Fruit fly (Drosophila melanogaster) whole organism, embryonic: ENCODE measurements around the gene CG8892.

Experiments
- CG10209 ChIP-seq: fragments of 200-800 bp; sonication (Bioruptor generic); optimal IDR thresholded peaks from 3 replicates; lab custom pipeline; 2017; ENCODE audit warnings: missing biosample characterization, mild to moderate bottlenecking, missing genetic modification characterization, missing genetic modification reagents
- CG10431 ChIP-seq: fragments of 200-800 bp; sonication (Bioruptor generic); optimal IDR thresholded peaks from 3 replicates; lab custom pipeline; 2018; ENCODE audit warnings: missing biosample characterization, mild to moderate bottlenecking, missing genetic modification characterization
- CG11093 ChIP-seq: fragments of 200-800 bp; sonication (Bioruptor generic); IDR thresholded peaks from 3 replicates; pipeline ENCODE4 v1.3.6; 2022; ENCODE audit warnings: missing biosample characterization, missing genetic modification characterization
- CG12219 ChIP-seq: fragments of 200-800 bp; sonication (Bioruptor generic); optimal IDR thresholded peaks from 3 replicates; lab custom pipeline; 2018; ENCODE audit warnings: missing biosample characterization, mild to moderate bottlenecking, missing genetic modification characterization
- CG12942 ChIP-seq: fragments of 200-800 bp; sonication (Bioruptor generic); optimal IDR thresholded peaks from 3 replicates; lab custom pipeline; 2016; ENCODE audit warnings: missing biosample characterization, missing genetic modification characterization
- CG13287 ChIP-seq: fragments of 200-800 bp; sonication (Bioruptor generic); IDR thresholded peaks from 2 replicates; pipeline ENCODE4 v1.3.6; 2022; ENCODE audit warnings: missing biosample characterization, missing genetic modification characterization; ENCODE audit not compliant: partially characterized antibody
- CG13296 ChIP-seq: fragments of 200-800 bp; sonication (Bioruptor generic); optimal IDR thresholded peaks from 3 replicates; lab custom pipeline; 2018; ENCODE audit warnings: missing biosample characterization, mild to moderate bottlenecking, missing genetic modification characterization
- CG1603 ChIP-seq: fragments of 200-800 bp; sonication (Bioruptor generic); optimal IDR thresholded peaks from 2 replicates; lab custom pipeline; 2019; ENCODE audit warnings: missing biosample characterization, mild to moderate bottlenecking, missing genetic modification characterization, moderate library complexity
- CG17361 ChIP-seq: fragments of 200-800 bp; sonication (Bioruptor generic); IDR thresholded peaks from 3 replicates; pipeline ENCODE4 v1.3.6; 2022; ENCODE audit warnings: missing biosample characterization, missing genetic modification characterization
- CG17568 ChIP-seq: fragments of 200-800 bp; sonication (Bioruptor generic); optimal IDR thresholded peaks from 2 replicates; lab custom pipeline; 2018; ENCODE audit warnings: missing biosample characterization, mild to moderate bottlenecking, missing genetic modification characterization, moderate library complexity
- CG2199 ChIP-seq: fragments of 200-800 bp; sonication (Bioruptor generic); IDR thresholded peaks from 3 replicates; pipeline ENCODE4 v1.3.6; 2022; ENCODE audit warnings: missing biosample characterization, missing genetic modification characterization
- CG30403 ChIP-seq: fragments of 200-800 bp; sonication (Bioruptor generic); optimal IDR thresholded peaks from 3 replicates; lab custom pipeline; 2016; ENCODE audit warnings: missing biosample characterization, missing genetic modification characterization
- CG31441 ChIP-seq: fragments of 200-800 bp; sonication (Bioruptor generic); IDR thresholded peaks from 2 replicates; pipeline ENCODE4 v1.3.6; 2022; ENCODE audit warnings: missing biosample characterization, missing genetic modification characterization
- CG3163 ChIP-seq: fragments of 200-800 bp; sonication (Bioruptor generic); optimal IDR thresholded peaks from 3 replicates; lab custom pipeline; 2016; ENCODE audit warnings: missing biosample characterization, missing genetic modification characterization
- CG3838 ChIP-seq: fragments of 200-800 bp; sonication (Bioruptor generic); optimal IDR thresholded peaks from 3 replicates; lab custom pipeline; 2016; ENCODE audit warnings: missing biosample characterization, missing genetic modification characterization
- CG5180 ChIP-seq: fragments of 200-800 bp; sonication (Bioruptor generic); optimal IDR thresholded peaks from 3 replicates; lab custom pipeline; 2017; ENCODE audit warnings: missing biosample characterization, missing genetic modification characterization, mild to moderate bottlenecking, moderate library complexity, missing genetic modification reagents
- CG6813 ChIP-seq: fragments of 200-800 bp; sonication (Bioruptor generic); optimal IDR thresholded peaks from 2 replicates; lab custom pipeline; 2017; ENCODE audit warnings: missing biosample characterization, missing genetic modification characterization, mild to moderate bottlenecking, moderate library complexity, missing genetic modification reagents
- CG7372 ChIP-seq: fragments of 200-800 bp; sonication (Bioruptor generic); IDR thresholded peaks from 2 replicates; pipeline ENCODE4 v1.3.6; 2022; ENCODE audit warnings: missing biosample characterization, missing genetic modification characterization
- CG7963 ChIP-seq: fragments of 200-800 bp; sonication (Bioruptor generic); IDR thresholded peaks from 3 replicates; pipeline ENCODE4 v1.3.6; 2022; ENCODE audit warnings: missing biosample characterization, missing genetic modification characterization; ENCODE audit not compliant: partially characterized antibody
- CoRest ChIP-seq: fragments of 200-800 bp; sonication (Bioruptor generic); optimal IDR thresholded peaks from 3 replicates; lab custom pipeline; 2018; ENCODE audit warnings: missing biosample characterization, mild to moderate bottlenecking, missing genetic modification characterization, moderate library complexity
- E2f2 ChIP-seq: fragments of 200-800 bp; sonication (Bioruptor generic); IDR thresholded peaks from 2 replicates; pipeline ENCODE4 v1.3.6; 2022; ENCODE audit warnings: missing biosample characterization, missing genetic modification characterization
- Ets65A ChIP-seq: fragments of 200-800 bp; sonication (Bioruptor generic); peaks from one replicate; lab custom pipeline; 2016; ENCODE audit warnings: missing biosample characterization, missing genetic modification characterization
- Fer2 ChIP-seq: fragments of 200-800 bp; sonication (Bioruptor generic); optimal IDR thresholded peaks from 2 replicates; lab custom pipeline; 2018; ENCODE audit warnings: missing biosample characterization, mild to moderate bottlenecking, missing genetic modification characterization, moderate library complexity
- H15 ChIP-seq: fragments of 200-800 bp; sonication (Bioruptor generic); IDR thresholded peaks from 3 replicates; pipeline ENCODE4 v1.3.6; 2022; ENCODE audit warnings: missing biosample characterization, missing genetic modification characterization
- Kr ChIP-seq: fragments of 200-800 bp; sonication (Bioruptor generic); optimal IDR thresholded peaks from 2 replicates; lab custom pipeline; 2017; ENCODE audit warnings: missing biosample characterization, mild to moderate bottlenecking, missing genetic modification characterization
- Nf-YC ChIP-seq: fragments of 200-800 bp; optimal IDR thresholded peaks from 3 replicates; lab custom pipeline; 2019; ENCODE audit warnings: missing biosample characterization, mild to moderate bottlenecking, missing genetic modification characterization, moderate library complexity
- Opbp ChIP-seq: fragments of 200-800 bp; sonication (Bioruptor generic); IDR thresholded peaks from 3 replicates; pipeline ENCODE4 v1.3.6; 2022; ENCODE audit warnings: missing biosample characterization, missing genetic modification characterization; ENCODE audit not compliant: partially characterized antibody
- Poxn ChIP-seq: fragments of 200-800 bp; sonication (Bioruptor generic); IDR thresholded peaks from 2 replicates; pipeline ENCODE4 v1.3.6; 2022; ENCODE audit warnings: missing biosample characterization, missing genetic modification characterization
- Sin3A ChIP-seq: fragments of >200 bp; optimal IDR thresholded peaks from 2 replicates; lab custom pipeline; 2018
- Taf1 ChIP-seq: fragments of 200-800 bp; sonication (Bioruptor generic); IDR thresholded peaks from 2 replicates; pipeline ENCODE4 v1.3.6; 2022; ENCODE audit warnings: missing biosample characterization, missing genetic modification characterization
- ase ChIP-seq: fragments of 200-800 bp; sonication (Bioruptor generic); IDR thresholded peaks from 3 replicates; pipeline ENCODE4 v1.3.6; 2022; ENCODE audit warnings: missing biosample characterization, missing genetic modification characterization
- cwo ChIP-seq: fragments of 200-800 bp; sonication (Bioruptor generic); optimal IDR thresholded peaks from 3 replicates; lab custom pipeline; 2017; ENCODE audit warnings: missing biosample characterization, missing genetic modification characterization, mild to moderate bottlenecking, moderate library complexity, missing genetic modification reagents
- da ChIP-seq: fragments of 200-800 bp; sonication (Bioruptor generic); optimal IDR thresholded peaks from 2 replicates; lab custom pipeline; 2016; ENCODE audit warnings: missing biosample characterization, missing genetic modification characterization
- esg ChIP-seq: fragments of 200-800 bp; sonication (Bioruptor generic); conservative IDR thresholded peaks from 2 replicates; pipeline ENCODE4 v1.3.6; 2022; ENCODE audit warnings: missing biosample characterization, missing genetic modification characterization
- ftz-f1 ChIP-seq: fragments of 200-800 bp; sonication (Bioruptor generic); optimal IDR thresholded peaks from 2 replicates; lab custom pipeline; 2016; ENCODE audit warnings: missing biosample characterization, missing genetic modification characterization
- grau ChIP-seq: fragments of 200-800 bp; optimal IDR thresholded peaks from 3 replicates; lab custom pipeline; 2019; ENCODE audit warnings: missing biosample characterization, mild to moderate bottlenecking, missing genetic modification characterization, moderate library complexity
- gsb ChIP-seq: fragments of 200-800 bp; sonication (Bioruptor generic); IDR thresholded peaks from 2 replicates; pipeline ENCODE4 v1.3.6; 2022; ENCODE audit warnings: missing biosample characterization, missing genetic modification characterization
- her ChIP-seq: fragments of 200-800 bp; sonication (Bioruptor generic); optimal IDR thresholded peaks from 2 replicates; lab custom pipeline; 2016; ENCODE audit warnings: missing biosample characterization, missing genetic modification characterization
- ind ChIP-seq: fragments of 200-800 bp; sonication (Bioruptor generic); optimal IDR thresholded peaks from 3 replicates; lab custom pipeline; 2016; ENCODE audit warnings: missing biosample characterization, missing genetic modification characterization
- jing ChIP-seq: fragments of 200-800 bp; sonication (Bioruptor generic); optimal IDR thresholded peaks from 2 replicates; lab custom pipeline; 2018; ENCODE audit warnings: missing biosample characterization, mild to moderate bottlenecking, missing genetic modification characterization
- lola ChIP-seq, 3 experiments: fragments of >200 bp in 2 of 3; fragments of 200-800 bp in 1 of 3; sonication (Bioruptor generic) in 1 of 3; optimal IDR thresholded peaks; 2 replicates each; lab custom pipeline; 2017 to 2019; ENCODE audit warnings: missing biosample characterization in 3 of 3, missing genetic modification characterization in 3 of 3, mild to moderate bottlenecking in 1 of 3, moderate library complexity in 1 of 3
- mirr ChIP-seq: fragments of 200-800 bp; sonication (Bioruptor generic); optimal IDR thresholded peaks from 3 replicates; lab custom pipeline; 2018; ENCODE audit warnings: missing biosample characterization, mild to moderate bottlenecking, missing genetic modification characterization
- odd ChIP-seq: fragments of 200-800 bp; sonication (Bioruptor generic); optimal IDR thresholded peaks from 2 replicates; lab custom pipeline; 2017; ENCODE audit warnings: missing biosample characterization, mild to moderate bottlenecking, missing genetic modification characterization
- otp ChIP-seq: fragments of 200-800 bp; sonication (Bioruptor generic); IDR thresholded peaks from 3 replicates; pipeline ENCODE4, ENCODE4 v1.3.6; 2022; ENCODE audit warnings: missing biosample characterization, missing genetic modification characterization
- pita ChIP-seq: fragments of 200-800 bp; sonication (Bioruptor generic); optimal IDR thresholded peaks from 2 replicates; lab custom pipeline; 2017; ENCODE audit warnings: missing biosample characterization, mild to moderate bottlenecking, missing genetic modification characterization
- pum ChIP-seq: fragments of 200-800 bp; sonication (Bioruptor generic); optimal IDR thresholded peaks from 2 replicates; lab custom pipeline; 2016; ENCODE audit warnings: missing biosample characterization, missing genetic modification characterization
- run ChIP-seq: fragments of 200-800 bp; sonication (Bioruptor generic); optimal IDR thresholded peaks from 3 replicates; lab custom pipeline; 2018; ENCODE audit warnings: missing biosample characterization, mild to moderate bottlenecking, missing genetic modification characterization
- slp2 ChIP-seq: fragments of 200-800 bp; sonication (Bioruptor generic); optimal IDR thresholded peaks from 2 replicates; lab custom pipeline; 2016; ENCODE audit warnings: missing biosample characterization, missing genetic modification characterization
- vnd ChIP-seq: fragments of 200-800 bp; sonication (Bioruptor generic); IDR thresholded peaks from 3 replicates; pipeline ENCODE4 v1.3.6; 2022; ENCODE audit warnings: missing biosample characterization, missing genetic modification characterization; ENCODE audit not compliant: partially characterized antibody
- wdn ChIP-seq: fragments of 200-800 bp; sonication (Bioruptor generic); IDR thresholded peaks from 2 replicates; pipeline ENCODE4 v1.3.6; 2022; ENCODE audit warnings: missing biosample characterization, missing genetic modification characterization
- zfh2 ChIP-seq: fragments of 200-800 bp; sonication (Bioruptor generic); optimal IDR thresholded peaks from 2 replicates; lab custom pipeline; 2016; ENCODE audit warnings: missing biosample characterization, missing genetic modification characterization

Gene CG8892

dm6 chr2L:5010784-5011260 is 29.4 kb upstream of the CG8892 start, which contains the start of the genes CG31917, Tfb5 and SelT (continued):
- TF ChIP-seq Poxn (GFP tag; lab: Robert Waterston, UW) (no peak), otp (GFP tag; lab: Robert Waterston, UW) (no peak), CG17568 (no peak), CG13287 (GFP tag; lab: Robert Waterston, UW) (peak; percentile 85), Opbp (GFP tag; lab: Robert Waterston, UW) (no peak), Kr (GFP tag; lab: Kevin White, UChicago) (no peak), CG10209 (GFP tag; lab: Kevin White, UChicago) (peak; percentile 41), Taf1 (GFP tag; lab: Robert Waterston, UW) (0 out of 2 replicates have a peak, but pooled peaks have one; percentile 21), cwo (GFP tag; lab: Kevin White, UChicago) (peak; percentile 28), CG7963 (GFP tag; lab: Robert Waterston, UW) (no peak), CG1603 (tag; lab: Kevin White, UChicago) (peak; percentile 75), her (GFP tag; lab: Kevin White, UChicago) (peak; percentile 24), grau (tag; lab: Kevin White, UChicago) (peak; percentile 69), CG12942 (GFP tag; lab: Kevin White, UChicago) (peak; percentile 59), run (tag; lab: Kevin White, UChicago) (no peak), lola (GFP tag; optimal IDR thresholded peaks at IDR 0.05; lab: Kevin White, UChicago) (peak in 1 of 3 experiments; percentile 50), CoRest (tag; lab: Kevin White, UChicago) (peak; percentile 70), CG31441 (GFP tag; lab: Robert Waterston, UW) (no peak), Sin3A (lab: Kevin White, UChicago) (peak; percentile 66), CG6813 (no peak), CG13296 (GFP tag; lab: Kevin White, UChicago) (no peak), H15 (GFP tag; lab: Robert Waterston, UW) (no peak), ftz-f1 (GFP tag; lab: Kevin White, UChicago) (peak; percentile 67), wdn (GFP tag; lab: Robert Waterston, UW) (peak; percentile 31; the same call in 1 of the 2 replicates), CG3163 (GFP tag; lab: Kevin White, UChicago) (peak; percentile 2), vnd (GFP tag; lab: Robert Waterston, UW) (peak; percentile 69), Fer2 (peak; percentile 17), E2f2 (0 out of 2 replicates have a peak, but pooled peaks have one; percentile 11), CG2199 (GFP tag; lab: Robert Waterston, UW) (no peak), slp2 (no peak), Ets65A (GFP tag; lab: Kevin White, UChicago) (peak; percentile 94), pum (peak; percentile 15), CG11093 (GFP tag; lab: Robert Waterston, UW) (no peak), CG3838 (GFP tag; lab: Kevin White, UChicago) (peak; percentile 38), CG7372 (0 out of 2 replicates have a peak, but pooled peaks have one; percentile 21), CG10431 (GFP tag; lab: Kevin White, UChicago) (no peak), odd (no peak), zfh2 (GFP tag; lab: Kevin White, UChicago) (peak; percentile 64), CG12219 (GFP tag; lab: Kevin White, UChicago) (peak; percentile 11), ase (GFP tag; lab: Robert Waterston, UW) (no peak), da (GFP tag; lab: Kevin White, UChicago) (no peak), pita (GFP tag; lab: Kevin White, UChicago) (no peak), CG17361 (GFP tag; lab: Robert Waterston, UW) (no peak; the same call in 1 of the 3 replicates), CG30403 (peak; percentile 77), esg (no peak), jing (GFP tag; lab: Kevin White, UChicago) (no peak), CG5180 (GFP tag; lab: Kevin White, UChicago) (no peak), Nf-YC (tag; lab: Kevin White, UChicago) (no peak), gsb (GFP tag; lab: Robert Waterston, UW) (no peak), ind (GFP tag; lab: Kevin White, UChicago) (peak; percentile 47), mirr (GFP tag; lab: Kevin White, UChicago) (no peak)
